In genomic region chrX:16590230-16590629, ce11 we compare ENCODE assay signal across 3 worm cellular contexts.
A peak's percentile ranks its signal among the peaks of the same experiment; 100 is the strongest.
TF ChIP-seq lines count a peak whose summit lies in the region.

No protein-coding gene starts in this region.

TF ChIP-seq in whole organism, L2 larva, 48 proteins besides CTCF, POLR2A, EP300 and RAD21:
- TF ChIP-seq fos-1 (tag; optimal IDR thresholded peaks at IDR 0.05; lab: Kevin White, UChicago) (peak; percentile 6), nhr-129 (tag; optimal IDR thresholded peaks at IDR 0.05; lab: Kevin White, UChicago) (no peak)

TF ChIP-seq in whole organism, L4 larva, 104 proteins besides CTCF, POLR2A, EP300 and RAD21 (continues in another document):
- peak; percentile 20 for TF ChIP-seq lin-13 (GFP tag; optimal IDR thresholded peaks at IDR 0.05; lab: Kevin White, UChicago)
- no peak for TF ChIP-seq ceh-82 (tag; optimal IDR thresholded peaks at IDR 0.05; lab: Kevin White, UChicago)
- no peak for TF ChIP-seq cey-2 (tag; optimal IDR thresholded peaks at IDR 0.05; lab: Kevin White, UChicago; ENCODE audit: borderline replicate concordance, insufficient read depth)
- no peak for TF ChIP-seq mxl-3 (GFP tag; optimal IDR thresholded peaks at IDR 0.05; lab: Kevin White, UChicago)
- no peak for TF ChIP-seq set-16 (GFP tag; IDR thresholded peaks at IDR 0.05; lab: Robert Waterston, UW)
- no peak for TF ChIP-seq rbr-2 (tag; optimal IDR thresholded peaks at IDR 0.05; lab: Kevin White, UChicago)
- no peak for TF ChIP-seq F44E2.7 (GFP tag; IDR thresholded peaks at IDR 0.05; lab: Robert Waterston, UW)
- TF ChIP-seq ceh-20 (GFP tag; IDR thresholded peaks at IDR 0.05; lab: Robert Waterston, UW) = 0 out of 2 replicates have a peak, but pooled peaks have one; percentile 16
- peak; percentile 69 for TF ChIP-seq snpc-1.2 (GFP tag; IDR thresholded peaks at IDR 0.05; lab: Robert Waterston, UW)
- peak; percentile 69; the same call in 1 of the 2 replicates for TF ChIP-seq tra-1 (GFP tag; IDR thresholded peaks at IDR 0.05; lab: Robert Waterston, UW)
- TF ChIP-seq ZK337.2 (GFP tag; IDR thresholded peaks at IDR 0.05; lab: Robert Waterston, UW) = no peak
- TF ChIP-seq lin-39 (tag; optimal IDR thresholded peaks at IDR 0.05; lab: Kevin White, UChicago) = no peak
- peak; percentile 65; the same call in 1 of the 2 replicates for TF ChIP-seq F26F4.8 (GFP tag; conservative IDR thresholded peaks at IDR 0.05; lab: Robert Waterston, UW)
- TF ChIP-seq php-3 (GFP tag; IDR thresholded peaks at IDR 0.05; lab: Robert Waterston, UW) = peak; percentile 29; the same call in 1 of the 2 replicates
- TF ChIP-seq nhr-10 (tag; optimal IDR thresholded peaks at IDR 0.05; lab: Kevin White, UChicago) = no peak
- TF ChIP-seq lin-15B (tag; optimal IDR thresholded peaks at IDR 0.05; lab: Kevin White, UChicago) = no peak
- TF ChIP-seq T26A8.4 (GFP tag; IDR thresholded peaks at IDR 0.05; lab: Robert Waterston, UW) = no peak
- TF ChIP-seq daf-16 (GFP tag; optimal IDR thresholded peaks at IDR 0.05; lab: Kevin White, UChicago) = peak in 1 of 2 experiments; percentile 32
- no peak for TF ChIP-seq daf-16 (tag; optimal IDR thresholded peaks at IDR 0.05; lab: Kevin White, UChicago)
- 0 out of 2 replicates have a peak, but pooled peaks have one; percentile 12 for TF ChIP-seq mdt-29 (GFP tag; IDR thresholded peaks at IDR 0.05; lab: Robert Waterston, UW)
- no peak for TF ChIP-seq mxl-2 (GFP tag; conservative IDR thresholded peaks at IDR 0.05; lab: Robert Waterston, UW)
- peak; percentile 77 for TF ChIP-seq lim-7 (GFP tag; IDR thresholded peaks at IDR 0.05; lab: Robert Waterston, UW)
- TF ChIP-seq dmd-8 (GFP tag; IDR thresholded peaks at IDR 0.05; lab: Robert Waterston, UW) = peak; percentile 76; the same call in 1 of the 2 replicates
- TF ChIP-seq nhr-42 (GFP tag; IDR thresholded peaks at IDR 0.05; lab: Robert Waterston, UW) = no peak
- no peak for TF ChIP-seq Y5F2A.4 (GFP tag; optimal IDR thresholded peaks at IDR 0.05; lab: Kevin White, UChicago)
- TF ChIP-seq lin-38 (GFP tag; IDR thresholded peaks at IDR 0.05; lab: Robert Waterston, UW) = peak; percentile 61
- no peak for TF ChIP-seq lir-3 (tag; optimal IDR thresholded peaks at IDR 0.05; lab: Kevin White, UChicago)
- TF ChIP-seq zip-11 (GFP tag; IDR thresholded peaks at IDR 0.05; lab: Robert Waterston, UW) = no peak
- TF ChIP-seq nhr-41 (GFP tag; IDR thresholded peaks at IDR 0.05; lab: Robert Waterston, UW) = no peak
- peak; percentile 75 for TF ChIP-seq vab-7 (GFP tag; IDR thresholded peaks at IDR 0.05; lab: Robert Waterston, UW)
- no peak for TF ChIP-seq unc-62 (GFP tag; optimal IDR thresholded peaks at IDR 0.05 in 1 of 2; lab: Kevin White, UChicago)
- no peak for TF ChIP-seq unc-62 (tag; optimal IDR thresholded peaks at IDR 0.05; lab: Kevin White, UChicago)
- TF ChIP-seq egl-43 (GFP tag; IDR thresholded peaks at IDR 0.05; lab: Robert Waterston, UW) = peak; percentile 64
- TF ChIP-seq skn-1 (tag; optimal IDR thresholded peaks at IDR 0.05; lab: Kevin White, UChicago) = no peak
- TF ChIP-seq arid-1 (GFP tag; conservative IDR thresholded peaks at IDR 0.05; lab: Robert Waterston, UW) = 0 out of 2 replicates have a peak, but pooled peaks have one; percentile 23
- no peak for TF ChIP-seq Y75B8A.6 (GFP tag; IDR thresholded peaks at IDR 0.05; lab: Robert Waterston, UW)
- no peak for TF ChIP-seq nhr-76 (tag; optimal IDR thresholded peaks at IDR 0.05; lab: Kevin White, UChicago)
- no peak for TF ChIP-seq nhr-77 (tag; optimal IDR thresholded peaks at IDR 0.05; lab: Kevin White, UChicago)
- peak; percentile 57; the same call in 1 of the 2 replicates for TF ChIP-seq pha-4 (GFP tag; IDR thresholded peaks at IDR 0.05; lab: Robert Waterston, UW)
- TF ChIP-seq pha-4 (tag; optimal IDR thresholded peaks at IDR 0.05; lab: Kevin White, UChicago) = no peak
- no peak for TF ChIP-seq Y48G9A.11 (GFP tag; IDR thresholded peaks at IDR 0.05; lab: Robert Waterston, UW)
- no peak for TF ChIP-seq nhr-11 (tag; optimal IDR thresholded peaks at IDR 0.05; lab: Kevin White, UChicago)
- TF ChIP-seq sdz-12 (GFP tag; optimal IDR thresholded peaks at IDR 0.05; lab: Kevin White, UChicago) = no peak
- no peak for TF ChIP-seq nhr-102 (tag; optimal IDR thresholded peaks at IDR 0.05; lab: Kevin White, UChicago)

TF ChIP-seq in whole organism, young adult, 124 proteins besides CTCF, POLR2A, EP300 and RAD21 (continues in another document):
- TF ChIP-seq tbp1 (GFP tag; optimal IDR thresholded peaks at IDR 0.05; lab: Kevin White, UChicago) (peak; percentile 93), ceh-27 (GFP tag; optimal IDR thresholded peaks at IDR 0.05; lab: Kevin White, UChicago) (no peak), lsl-1 (GFP tag; optimal IDR thresholded peaks at IDR 0.05; lab: Kevin White, UChicago) (no peak), D2030.7 (GFP tag; IDR thresholded peaks at IDR 0.05; lab: Robert Waterston, UW) (peak; percentile 69), T26A5.8 (tag; optimal IDR thresholded peaks at IDR 0.05; lab: Kevin White, UChicago) (no peak), lag-1 (GFP tag; IDR thresholded peaks at IDR 0.05; lab: Robert Waterston, UW) (no peak), pha-4 (tag; optimal IDR thresholded peaks at IDR 0.05; lab: Kevin White, UChicago) (no peak), F57C9.4 (tag; optimal IDR thresholded peaks at IDR 0.05; lab: Kevin White, UChicago) (no peak), ceh-40 (GFP tag; IDR thresholded peaks at IDR 0.05; lab: Robert Waterston, UW) (no peak), C06A6.2 (GFP tag; conservative IDR thresholded peaks at IDR 0.05; lab: Robert Waterston, UW) (no peak), Y79H2A.3 (GFP tag; conservative IDR thresholded peaks at IDR 0.05; lab: Robert Waterston, UW) (no peak), die-1 (tag; optimal IDR thresholded peaks at IDR 0.05; lab: Kevin White, UChicago) (peak; percentile 60), ztf-6 (GFP tag; IDR thresholded peaks at IDR 0.05; lab: Robert Waterston, UW) (no peak), lin-54 (GFP tag; optimal IDR thresholded peaks at IDR 0.05; lab: Kevin White, UChicago) (no peak), Y56A3A.18 (GFP tag; IDR thresholded peaks at IDR 0.05; lab: Robert Waterston, UW) (peak; percentile 31; the same call in 1 of the 2 replicates), nfya-2 (GFP tag; IDR thresholded peaks at IDR 0.05; lab: Robert Waterston, UW) (no peak), snpc-1.3 (tag; optimal IDR thresholded peaks at IDR 0.05; lab: Kevin White, UChicago; ENCODE audit: insufficient read depth) (peak; percentile 47), xnd-1 (tag; optimal IDR thresholded peaks at IDR 0.05; lab: Kevin White, UChicago) (no peak), hmg-1.2 (GFP tag; IDR thresholded peaks at IDR 0.05; lab: Robert Waterston, UW) (peak; percentile 54), lin-26 (GFP tag; IDR thresholded peaks at IDR 0.05; lab: Robert Waterston, UW) (peak; percentile 83), F39B2.1 (GFP tag; IDR thresholded peaks at IDR 0.05; lab: Robert Waterston, UW) (no peak), fkh-3 (tag; optimal IDR thresholded peaks at IDR 0.05; lab: Kevin White, UChicago) (no peak), madf-3 (GFP tag; IDR thresholded peaks at IDR 0.05; lab: Robert Waterston, UW) (no peak), ZK185.1 (tag; optimal IDR thresholded peaks at IDR 0.05; lab: Kevin White, UChicago; ENCODE audit: poor library complexity, severe bottlenecking) (peak; percentile 38), snpc-3.4 (tag; optimal IDR thresholded peaks at IDR 0.05; lab: Kevin White, UChicago) (peak; percentile 65), ztf-25 (GFP tag; IDR thresholded peaks at IDR 0.05; lab: Robert Waterston, UW) (peak; percentile 60; the same call in 1 of the 2 replicates), rec-8 (tag; optimal IDR thresholded peaks at IDR 0.05; lab: Kevin White, UChicago) (no peak), lin-40 (tag; optimal IDR thresholded peaks at IDR 0.05; lab: Kevin White, UChicago) (no peak), repo-1 (tag; optimal IDR thresholded peaks at IDR 0.05; lab: Kevin White, UChicago) (no peak), bed-2 (GFP tag; IDR thresholded peaks at IDR 0.05; lab: Robert Waterston, UW) (no peak), cebp-2 (GFP tag; IDR thresholded peaks at IDR 0.05; lab: Robert Waterston, UW) (0 out of 2 replicates have a peak, but pooled peaks have one; percentile 39), B0035.1 (tag; optimal IDR thresholded peaks at IDR 0.05; lab: Kevin White, UChicago) (no peak), sdz-38 (tag; optimal IDR thresholded peaks at IDR 0.05; lab: Kevin White, UChicago) (no peak), F49E8.2 (tag; optimal IDR thresholded peaks at IDR 0.05; lab: Kevin White, UChicago; ENCODE audit: insufficient read depth) (no peak), mxl-1 (tag; optimal IDR thresholded peaks at IDR 0.05; lab: Kevin White, UChicago) (peak; percentile 14), attf-6 (GFP tag; IDR thresholded peaks at IDR 0.05; lab: Robert Waterston, UW) (0 out of 2 replicates have a peak, but pooled peaks have one; percentile 39), F37B4.10 (GFP tag; IDR thresholded peaks at IDR 0.05; lab: Robert Waterston, UW) (no peak), aptf-3 (GFP tag; IDR thresholded peaks at IDR 0.05; lab: Robert Waterston, UW) (no peak), ceh-58 (GFP tag; IDR thresholded peaks at IDR 0.05; lab: Robert Waterston, UW) (no peak), K12H6.12 (tag; optimal IDR thresholded peaks at IDR 0.05; lab: Kevin White, UChicago) (no peak), B0261.1 (tag; optimal IDR thresholded peaks at IDR 0.05; lab: Kevin White, UChicago) (peak; percentile 64), T07F8.4 (tag; optimal IDR thresholded peaks at IDR 0.05; lab: Kevin White, UChicago) (no peak), B0336.3 (GFP tag; IDR thresholded peaks at IDR 0.05; lab: Robert Waterston, UW) (no peak), aptf-2 (GFP tag; conservative IDR thresholded peaks at IDR 0.05; lab: Robert Waterston, UW) (no peak), snpc-4 (GFP tag; optimal IDR thresholded peaks at IDR 0.05; lab: Kevin White, UChicago) (peak; percentile 20), snpc-4 (tag; optimal IDR thresholded peaks at IDR 0.05; lab: Kevin White, UChicago) (peak in 1 of 4 experiments; percentile 69), hlh-26 (GFP tag; conservative IDR thresholded peaks at IDR 0.05; lab: Robert Waterston, UW) (no peak), nfyb-1 (GFP tag; IDR thresholded peaks at IDR 0.05; lab: Robert Waterston, UW) (no peak), F57A8.1 (GFP tag; optimal IDR thresholded peaks at IDR 0.05; lab: Kevin White, UChicago) (no peak), ama-1 (optimal IDR thresholded peaks at IDR 0.05; lab: Kevin White, UChicago) (no peak), ama-1 (GFP tag; optimal IDR thresholded peaks at IDR 0.05; lab: Kevin White, UChicago) (peak in 1 of 2 experiments; percentile 27), dox-1 (GFP tag; IDR thresholded peaks at IDR 0.05; lab: Robert Waterston, UW) (peak; percentile 23; the same call in 1 of the 2 replicates)
